Fruit fly (Drosophila melanogaster) whole organism: ENCODE results near the gene Vm32E.

ENCODE experiments used
- Dll ChIP-seq: fragments of >200 bp; optimal IDR thresholded peaks from 2 replicates; lab custom pipeline; 2017
- EcR ChIP-seq, 2 experiments: fragments of >200 bp; optimal IDR thresholded peaks; 2 replicates each; lab custom pipeline; 2017; ENCODE audit warnings: missing biosample characterization in 2 of 2, missing genetic modification characterization in 2 of 2, missing genetic modification reagents in 2 of 2
- pan ChIP-seq: fragments of >200 bp; optimal IDR thresholded peaks from 2 replicates; lab custom pipeline; 2017
- psq ChIP-seq: fragments of >200 bp; optimal IDR thresholded peaks from 2 replicates; lab custom pipeline; 2017
- usp ChIP-seq: fragments of >200 bp; optimal IDR thresholded peaks from 2 replicates; lab custom pipeline; 2017; ENCODE audit warnings: missing biosample characterization, missing genetic modification characterization, mixed read lengths

DNA sequence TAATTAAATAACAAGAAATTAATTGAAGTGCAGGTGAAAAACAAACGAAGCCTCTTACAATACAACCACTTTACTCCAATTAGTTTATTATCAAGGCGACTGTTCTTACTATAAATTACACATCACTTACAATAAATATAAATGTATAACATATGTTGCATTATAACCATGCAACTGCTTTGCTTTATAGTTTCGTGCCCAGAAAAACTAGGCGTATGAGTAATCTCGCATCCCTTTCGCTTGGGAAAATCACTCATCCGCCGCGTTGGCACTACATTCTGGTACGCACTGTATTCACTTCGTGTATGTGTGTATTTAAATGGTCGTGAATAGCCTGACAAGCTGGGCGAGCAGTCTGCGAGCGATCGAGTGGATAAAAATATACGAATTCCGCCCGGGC lies 1.6 kb downstream of the Vm32E start:
- TF ChIP-seq Dll (no peak), usp (GFP tag; lab: Kevin White, UChicago) (no peak), psq (lab: Kevin White, UChicago) (no peak), pan (no peak), EcR (GFP tag; optimal IDR thresholded peaks at IDR 0.05; lab: Kevin White, UChicago) (no peak)
